Fruit fly (Drosophila melanogaster): ENCODE results near the gene spri.

Gene spri

dm6 chrX:10515323-10515853 lies 69.8 kb downstream of the spri start (continued):
- TF ChIP-seq Sry-δ (GFP tag; optimal IDR thresholded peaks at IDR 0.05) (peak; percentile 9), TFAM (GFP tag; optimal IDR thresholded peaks at IDR 0.05) (no peak), CG30431 (GFP tag; optimal IDR thresholded peaks at IDR 0.05) (peak; percentile 37), tll (GFP tag; optimal IDR thresholded peaks at IDR 0.05) (peak; percentile 18 to 69), jigr1 (GFP tag; IDR thresholded peaks at IDR 0.05) (no peak), CG12744 (GFP tag; optimal IDR thresholded peaks at IDR 0.05) (no peak), Meics (GFP tag; optimal IDR thresholded peaks at IDR 0.05) (no peak), gce (GFP tag; IDR thresholded peaks at IDR 0.05) (no peak), Lpt (GFP tag; optimal IDR thresholded peaks at IDR 0.05) (no peak), ewg (GFP tag; optimal IDR thresholded peaks at IDR 0.05) (no peak), CG8089 (GFP tag; optimal IDR thresholded peaks at IDR 0.05) (no peak), CG34224 (GFP tag; IDR thresholded peaks at IDR 0.05; ENCODE audit: partially characterized antibody) (no peak), H2.0 (GFP tag; IDR thresholded peaks at IDR 0.05) (no peak), CG17359 (tag; optimal IDR thresholded peaks at IDR 0.05) (peak; percentile 35), CG8388 (GFP tag; optimal IDR thresholded peaks at IDR 0.05) (peak; percentile 19), CG17829 (tag; optimal IDR thresholded peaks at IDR 0.05) (peak; percentile 79), Dll (GFP tag; IDR thresholded peaks at IDR 0.05; ENCODE audit: partially characterized antibody) (no peak), Ets97D (GFP tag; optimal IDR thresholded peaks at IDR 0.05) (peak; percentile 16), Rx (GFP tag; IDR thresholded peaks at IDR 0.05) (no peak), Poxn (GFP tag; IDR thresholded peaks at IDR 0.05) (no peak), sna (GFP tag; IDR thresholded peaks at IDR 0.05; ENCODE audit: partially characterized antibody) (no peak), CG6654 (GFP tag; optimal IDR thresholded peaks at IDR 0.05) (no peak), crp (GFP tag; optimal IDR thresholded peaks at IDR 0.05) (no peak), ftz-f1 (GFP tag; optimal IDR thresholded peaks at IDR 0.05) (no peak), ind (GFP tag; optimal IDR thresholded peaks at IDR 0.05) (no peak), vfl (GFP tag; optimal IDR thresholded peaks at IDR 0.05) (no peak), CG12299 (tag; optimal IDR thresholded peaks at IDR 0.05) (no peak), CG11093 (GFP tag; IDR thresholded peaks at IDR 0.05) (no peak)

dm6 chrX:10514850-10515249 lies 70.4 kb downstream of the spri start:
- TF ChIP-seq CG6175 (GFP tag; IDR thresholded peaks at IDR 0.05) (no peak), CG12104 (GFP tag; optimal IDR thresholded peaks at IDR 0.05) (no peak), ara (GFP tag; IDR thresholded peaks at IDR 0.05) (no peak), Aef1 (GFP tag; IDR thresholded peaks at IDR 0.05) (no peak)

dm6 chrX:10513611-10514010 lies 71.6 kb downstream of the spri start:
- TF ChIP-seq Poxn (GFP tag; IDR thresholded peaks at IDR 0.05) (no peak), Blimp-1 (GFP tag; optimal IDR thresholded peaks at IDR 0.05) (peak; percentile 33), CG17359 (tag; optimal IDR thresholded peaks at IDR 0.05) (peak; percentile 11), CG17328 (GFP tag; IDR thresholded peaks at IDR 0.05) (peak; percentile 13; the same call in 1 of the 2 replicates), CG1792 (GFP tag; optimal IDR thresholded peaks at IDR 0.05) (no peak), CG13894 (tag; optimal IDR thresholded peaks at IDR 0.05) (no peak), CG4282 (GFP tag; optimal IDR thresholded peaks at IDR 0.05) (no peak), eve (GFP tag; optimal IDR thresholded peaks at IDR 0.05) (peak in 1 of 2 experiments; percentile 50), pita (GFP tag; optimal IDR thresholded peaks at IDR 0.05) (no peak), CG15601 (tag; optimal IDR thresholded peaks at IDR 0.05) (no peak), CG4730 (GFP tag; IDR thresholded peaks at IDR 0.05) (no peak), gsb (GFP tag; IDR thresholded peaks at IDR 0.05) (no peak), CG4820 (GFP tag; optimal IDR thresholded peaks at IDR 0.05) (no peak), peb (GFP tag; IDR thresholded peaks at IDR 0.05) (no peak), ATbp (GFP tag; optimal IDR thresholded peaks at IDR 0.05) (peak; percentile 30), phol (tag; optimal IDR thresholded peaks at IDR 0.05) (peak; percentile 2), zfh1 (GFP tag; IDR thresholded peaks at IDR 0.05) (0 out of 3 replicates have a peak, but pooled peaks have one; percentile 17), CG18599 (GFP tag; optimal IDR thresholded peaks at IDR 0.05) (peak; percentile 27), hkb (optimal IDR thresholded peaks at IDR 0.05) (no peak), hkb (GFP tag; IDR thresholded peaks at IDR 0.05) (0 out of 2 replicates have a peak, but pooled peaks have one; percentile 22)

Measured in whole organism, embryonic.